Fruit fly (Drosophila melanogaster): ENCODE measurements around the gene TwdlZ.

TwdlZ gene

DNA sequence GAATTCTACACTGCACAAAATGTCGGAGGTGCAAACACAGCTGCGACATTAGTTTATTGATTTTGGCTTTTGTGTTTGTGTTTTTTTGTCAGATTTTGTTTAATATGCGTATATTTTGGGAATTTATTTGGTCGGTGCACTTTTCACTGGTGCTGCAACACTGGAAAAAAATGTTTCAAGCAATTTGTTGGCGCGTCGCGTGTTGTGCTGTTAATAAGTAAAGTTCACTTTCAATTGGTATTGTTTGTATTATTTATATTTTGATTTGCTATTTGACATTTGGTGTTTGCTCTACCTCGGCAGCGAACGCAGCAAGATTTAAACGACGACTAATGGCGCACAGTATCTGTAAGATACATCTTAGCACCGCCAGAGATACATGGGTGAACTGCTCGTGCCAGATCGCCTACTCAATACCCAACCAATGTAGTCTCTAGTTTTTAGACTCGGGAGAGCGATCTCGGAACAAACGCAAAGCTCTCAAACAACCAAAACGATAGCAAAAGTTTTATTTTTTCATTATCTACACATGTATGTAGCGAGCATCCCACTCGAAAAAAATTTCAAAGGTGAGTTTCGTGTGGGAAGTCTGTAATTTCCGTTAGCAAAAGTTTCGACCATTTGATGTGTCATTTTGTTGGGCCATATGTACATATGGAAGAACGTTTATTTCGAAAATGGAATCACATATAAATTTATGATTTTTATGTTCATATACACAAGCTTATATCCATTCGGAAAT is 44.4 kb downstream of the TwdlZ start:
- TF ChIP-seq knrl (GFP tag; IDR thresholded peaks at IDR 0.05; ENCODE audit: partially characterized antibody) (no peak), D (optimal IDR thresholded peaks at IDR 0.05) (no peak), D (GFP tag; optimal IDR thresholded peaks at IDR 0.05) (peak; percentile 35), peb (GFP tag; IDR thresholded peaks at IDR 0.05) (no peak), CG8924 (tag; optimal IDR thresholded peaks at IDR 0.05) (peak; percentile 31), onecut (GFP tag; IDR thresholded peaks at IDR 0.05) (peak; percentile 34), hkb (optimal IDR thresholded peaks at IDR 0.05) (no peak), hkb (GFP tag; IDR thresholded peaks at IDR 0.05) (peak; percentile 58), sqz (GFP tag; optimal IDR thresholded peaks at IDR 0.05) (no peak), C15 (GFP tag; IDR thresholded peaks at IDR 0.05) (0 out of 3 replicates have a peak, but pooled peaks have one; percentile 33), gt (GFP tag; IDR thresholded peaks at IDR 0.05) (no peak), HHEX (GFP tag; optimal IDR thresholded peaks at IDR 0.05) (peak; percentile 21), bigmax (GFP tag; optimal IDR thresholded peaks at IDR 0.05) (no peak), ro (GFP tag; IDR thresholded peaks at IDR 0.05) (no peak), CG6175 (GFP tag; IDR thresholded peaks at IDR 0.05) (no peak), ind (GFP tag; optimal IDR thresholded peaks at IDR 0.05) (peak; percentile 60), CG31224 (GFP tag; IDR thresholded peaks at IDR 0.05) (peak; percentile 27; the same call in 1 of the 2 replicates), cas (GFP tag; IDR thresholded peaks at IDR 0.05) (0 out of 2 replicates have a peak, but pooled peaks have one; percentile 15), CG6813 (GFP tag; optimal IDR thresholded peaks at IDR 0.05) (peak; percentile 9), yki (optimal IDR thresholded peaks at IDR 0.05) (no peak), ewg (GFP tag; optimal IDR thresholded peaks at IDR 0.05) (peak; percentile 29), Oli (tag; optimal IDR thresholded peaks at IDR 0.05) (peak; percentile 53), CG11695 (GFP tag; IDR thresholded peaks at IDR 0.05) (peak; percentile 50; the same call in 1 of the 3 replicates), CHES-1-like (GFP tag; optimal IDR thresholded peaks at IDR 0.05) (peak; percentile 2), Kr (GFP tag; optimal IDR thresholded peaks at IDR 0.05) (no peak), wdn (GFP tag; IDR thresholded peaks at IDR 0.05) (0 out of 2 replicates have a peak, but pooled peaks have one; percentile 35), BtbVII (GFP tag; optimal IDR thresholded peaks at IDR 0.05) (peak; percentile 54), ATbp (GFP tag; optimal IDR thresholded peaks at IDR 0.05) (peak; percentile 49), CG10267 (tag; optimal IDR thresholded peaks at IDR 0.05) (peak; percentile 4), Lhr (GFP tag; optimal IDR thresholded peaks at IDR 0.05) (no peak), klu (GFP tag; IDR thresholded peaks at IDR 0.05) (no peak), CG13624 (GFP tag; optimal IDR thresholded peaks at IDR 0.05) (peak; percentile 16), Sry-β (GFP tag; optimal IDR thresholded peaks at IDR 0.05) (no peak), H2.0 (GFP tag; IDR thresholded peaks at IDR 0.05) (0 out of 2 replicates have a peak, but pooled peaks have one; percentile 21), CG10321 (GFP tag; IDR thresholded peaks at IDR 0.05) (no peak), esg (GFP tag; conservative IDR thresholded peaks at IDR 0.05) (peak; percentile 35), CG9817 (tag; optimal IDR thresholded peaks at IDR 0.05) (peak; percentile 38), Ets65A (GFP tag) (peak; percentile 76), CG9437 (GFP tag; optimal IDR thresholded peaks at IDR 0.05) (peak; percentile 23), CG33213 (GFP tag; optimal IDR thresholded peaks at IDR 0.05) (no peak), CG12391 (tag; optimal IDR thresholded peaks at IDR 0.05) (peak; percentile 47), her (GFP tag; optimal IDR thresholded peaks at IDR 0.05) (peak; percentile 5), CG12744 (GFP tag; optimal IDR thresholded peaks at IDR 0.05) (no peak), CG15073 (GFP tag; optimal IDR thresholded peaks at IDR 0.05) (no peak), CG17361 (GFP tag; IDR thresholded peaks at IDR 0.05) (peak; percentile 55; the same call in 2 of the 3 replicates), CG30020 (tag; optimal IDR thresholded peaks at IDR 0.05) (no peak), CG11456 (GFP tag; IDR thresholded peaks at IDR 0.05) (peak; percentile 59; the same call in 1 of the 3 replicates), Dref (GFP tag; IDR thresholded peaks at IDR 0.05) (no peak), usp (GFP tag; optimal IDR thresholded peaks at IDR 0.05) (no peak), grn (GFP tag; optimal IDR thresholded peaks at IDR 0.05) (peak; percentile 14), wor (GFP tag; IDR thresholded peaks at IDR 0.05) (no peak)

Measured in whole organism, embryonic.